Worm (Caenorhabditis elegans) whole organism, L3 larva: Measurements from ENCODE around the gene rrp-1.

Source experiments
- ZK546.5 ChIP-seq: sonication (generic microtip); optimal IDR thresholded peaks from 2 replicates; lab custom pipeline; 2017; ENCODE audit warnings: missing biosample characterization, missing genetic modification characterization
- ama-1 ChIP-seq: fragments of 150-350 bp; optimal IDR thresholded peaks from 2 replicates; lab custom pipeline; 2018
- ceh-82 ChIP-seq: fragments of 150-350 bp; optimal IDR thresholded peaks from 2 replicates; lab custom pipeline; 2014; ENCODE audit warnings: missing biosample characterization, missing genetic modification characterization
- egl-27 ChIP-seq: sonication (generic microtip); optimal IDR thresholded peaks from 4 replicates; lab custom pipeline; 2017; ENCODE audit warnings: missing biosample characterization, missing genetic modification reagents, missing genetic modification characterization
- elt-2 ChIP-seq: sonication (generic microtip); optimal IDR thresholded peaks from 2 replicates; lab custom pipeline; 2016; ENCODE audit warnings: missing genetic modification reagents, mild to moderate bottlenecking, missing genetic modification characterization, missing compliant biosample characterization
- fos-1 ChIP-seq: fragments of 150-350 bp; optimal IDR thresholded peaks from 2 replicates; lab custom pipeline; 2014; ENCODE audit warnings: missing biosample characterization, missing genetic modification characterization
- hmg-11 ChIP-seq: sonication (generic microtip); optimal IDR thresholded peaks from 2 replicates; lab custom pipeline; 2016; ENCODE audit warnings: missing genetic modification characterization, missing compliant biosample characterization
- mml-1 ChIP-seq: fragments of 150-350 bp; sonication (generic microtip); optimal IDR thresholded peaks from 3 replicates; lab custom pipeline; 2014; ENCODE audit warnings: missing biosample characterization, missing genetic modification characterization
- nhr-28 ChIP-seq: fragments of 150-350 bp; optimal IDR thresholded peaks from 2 replicates; lab custom pipeline; 2014; ENCODE audit warnings: missing biosample characterization, missing genetic modification characterization
- pqm-1 ChIP-seq: fragments of 150-350 bp; optimal IDR thresholded peaks from 2 replicates; lab custom pipeline; 2017; ENCODE audit warnings: missing biosample characterization, missing genetic modification characterization, inconsistent platforms
- unc-39 ChIP-seq: sonication (generic microtip); optimal IDR thresholded peaks from 4 replicates; lab custom pipeline; 2017; ENCODE audit warnings: missing biosample characterization, missing genetic modification characterization
- ztf-11 ChIP-seq: fragments of 150-350 bp; optimal IDR thresholded peaks from 2 replicates; lab custom pipeline; 2014; ENCODE audit warnings: missing biosample characterization, missing genetic modification characterization
- ztf-4 ChIP-seq: fragments of 150-350 bp; optimal IDR thresholded peaks from 2 replicates; lab custom pipeline; 2014; ENCODE audit warnings: missing biosample characterization, missing genetic modification characterization

DNA sequence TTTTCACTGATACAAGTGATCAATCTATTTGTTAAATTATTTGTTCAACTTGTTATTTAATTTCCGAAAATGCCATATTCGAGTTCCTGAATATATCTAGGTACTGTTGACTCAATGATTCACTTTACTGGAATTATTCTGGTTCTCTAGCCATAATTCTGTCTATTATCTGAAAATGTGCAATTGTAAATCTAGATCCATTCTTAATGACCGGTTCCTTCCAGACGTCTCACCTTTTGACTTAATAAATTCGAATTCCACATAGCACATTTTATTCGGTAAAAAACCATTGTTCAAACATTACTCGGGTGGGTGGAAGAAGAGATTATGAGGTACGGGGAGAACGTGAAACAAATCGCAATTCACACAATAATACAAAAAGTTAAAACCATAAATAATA is 7.3 kb upstream of the rrp-1 start:
- TF ChIP-seq mml-1 (tag; lab: Kevin White, UChicago) = no peak
- no peak for TF ChIP-seq pqm-1 (tag; lab: Kevin White, UChicago)
- TF ChIP-seq elt-2 (tag; lab: Kevin White, UChicago) = peak; percentile 2
- no peak for TF ChIP-seq ama-1 (lab: Kevin White, UChicago)
- no peak for TF ChIP-seq nhr-28 (tag; lab: Kevin White, UChicago)
- TF ChIP-seq unc-39 = no peak
- no peak for TF ChIP-seq ztf-11
- TF ChIP-seq ceh-82 (tag; lab: Kevin White, UChicago) = no peak
- TF ChIP-seq egl-27 (tag; lab: Kevin White, UChicago) = no peak
- TF ChIP-seq ZK546.5 (tag; lab: Kevin White, UChicago) = no peak
- TF ChIP-seq hmg-11 (tag; lab: Kevin White, UChicago) = no peak
- TF ChIP-seq fos-1 (tag; lab: Kevin White, UChicago) = no peak
- no peak for TF ChIP-seq ztf-4 (tag; lab: Kevin White, UChicago)
